Worm (Caenorhabditis elegans) whole organism, L4 larva: ENCODE results near the gene uda-1.
A peak's percentile ranks its signal among the peaks of the same experiment; 100 is the strongest.

Experiments used
- D1046.2 ChIP-seq: fragments of 200-800 bp; sonication (Bioruptor generic); IDR thresholded peaks from 2 replicates; pipeline ENCODE4 v1.3.6; 2022; ENCODE audit warnings: missing genetic modification characterization, missing compliant biosample characterization
- F26F4.8 ChIP-seq: fragments of 200-800 bp; sonication (Bioruptor generic); conservative IDR thresholded peaks from 2 replicates; pipeline ENCODE4 v1.3.6; 2022; ENCODE audit warnings: missing genetic modification characterization, missing compliant biosample characterization
- F37D6.2 ChIP-seq: sonication (generic microtip); optimal IDR thresholded peaks from 2 replicates; lab custom pipeline; 2016; ENCODE audit warnings: mild to moderate bottlenecking, missing genetic modification characterization, missing compliant biosample characterization
- F44E2.7 ChIP-seq: fragments of 200-800 bp; sonication (Bioruptor generic); IDR thresholded peaks from 2 replicates; pipeline ENCODE4 v2.1.2; 2022; ENCODE audit warnings: missing genetic modification characterization, missing compliant biosample characterization
- F49E8.2 ChIP-seq: sonication (generic microtip); optimal IDR thresholded peaks from 2 replicates; lab custom pipeline; 2016; ENCODE audit warnings: missing compliant biosample characterization, mild to moderate bottlenecking, missing genetic modification characterization, borderline replicate concordance
- T26A8.4 ChIP-seq: fragments of 200-800 bp; sonication (Bioruptor generic); IDR thresholded peaks from 2 replicates; pipeline ENCODE4 v1.3.6; 2022; ENCODE audit warnings: missing genetic modification characterization, missing compliant biosample characterization
- Y48G9A.11 ChIP-seq: fragments of 200-800 bp; sonication (Bioruptor generic); IDR thresholded peaks from 2 replicates; pipeline ENCODE4 v1.3.6; 2022; ENCODE audit warnings: missing genetic modification reagents, missing genetic modification characterization, missing compliant biosample characterization
- aly-2 ChIP-seq: sonication (generic microtip); optimal IDR thresholded peaks from 2 replicates; lab custom pipeline; 2018; ENCODE audit warnings: missing biosample characterization, missing genetic modification characterization
- ceh-28 ChIP-seq: fragments of 150-350 bp; optimal IDR thresholded peaks from 2 replicates; lab custom pipeline; 2014; ENCODE audit warnings: missing biosample characterization, missing genetic modification reagents, missing genetic modification characterization
- ceh-44 ChIP-seq: fragments of 200-800 bp; sonication (Bioruptor generic); IDR thresholded peaks from 2 replicates; pipeline ENCODE4 v1.3.6; 2022; ENCODE audit warnings: missing genetic modification reagents, missing genetic modification characterization, missing compliant biosample characterization
- ceh-82 ChIP-seq: sonication (generic microtip); optimal IDR thresholded peaks from 2 replicates; lab custom pipeline; 2017; ENCODE audit warnings: missing biosample characterization, missing genetic modification characterization
- daf-16 ChIP-seq, 3 experiments: sonication (generic microtip); optimal IDR thresholded peaks; 2 replicates each; lab custom pipeline; 2016 to 2017; ENCODE audit warnings: missing genetic modification characterization in 3 of 3, missing genetic modification reagents in 3 of 3, mild to moderate bottlenecking in 2 of 3, missing compliant biosample characterization in 2 of 3, missing biosample characterization in 1 of 3, moderate library complexity in 1 of 3
- daf-19 ChIP-seq: fragments of 200-800 bp; sonication (Bioruptor generic); conservative IDR thresholded peaks from 2 replicates; pipeline ENCODE4 v1.3.6; 2022; ENCODE audit warnings: missing genetic modification characterization, missing compliant biosample characterization
- daf-8 ChIP-seq: fragments of 200-800 bp; sonication (Bioruptor generic); IDR thresholded peaks from 2 replicates; pipeline ENCODE4 v1.3.6; 2022; ENCODE audit warnings: missing genetic modification characterization, missing compliant biosample characterization
- dmd-6 ChIP-seq: fragments of 200-800 bp; sonication (Bioruptor generic); IDR thresholded peaks from 2 replicates; pipeline ENCODE4 v1.3.6; 2022; ENCODE audit warnings: missing genetic modification reagents, missing genetic modification characterization, missing compliant biosample characterization
- dpl-1 ChIP-seq: fragments of 150-350 bp; optimal IDR thresholded peaks from 2 replicates; lab custom pipeline; 2014; ENCODE audit warnings: missing biosample characterization, missing genetic modification reagents, missing genetic modification characterization
- dve-1 ChIP-seq: sonication (generic microtip); optimal IDR thresholded peaks from 2 replicates; lab custom pipeline; 2017; ENCODE audit warnings: antibody characterized with exemption, mild to moderate bottlenecking, missing genetic modification characterization, missing compliant biosample characterization; ENCODE audit not compliant: insufficient read depth
- egl-27 ChIP-seq: sonication (generic microtip); optimal IDR thresholded peaks from 3 replicates; lab custom pipeline; 2017; ENCODE audit warnings: missing biosample characterization, missing genetic modification reagents, missing genetic modification characterization
- fos-1 ChIP-seq: fragments of 150-350 bp; optimal IDR thresholded peaks from 2 replicates; lab custom pipeline; 2014; ENCODE audit warnings: missing biosample characterization, missing genetic modification characterization
- gei-8 ChIP-seq: fragments of 200-800 bp; sonication (Bioruptor generic); optimal IDR thresholded peaks from 2 replicates; lab custom pipeline; 2018; ENCODE audit warnings: mild to moderate bottlenecking, missing genetic modification characterization, missing compliant biosample characterization
- hlh-11 ChIP-seq: fragments of 200-800 bp; sonication (Bioruptor generic); optimal IDR thresholded peaks from 2 replicates; lab custom pipeline; 2018; ENCODE audit warnings: mild to moderate bottlenecking, missing genetic modification characterization, missing compliant biosample characterization
- hlh-30 ChIP-seq: sonication (generic microtip); optimal IDR thresholded peaks from 2 replicates; lab custom pipeline; 2017; ENCODE audit warnings: antibody characterized with exemption, mild to moderate bottlenecking, missing genetic modification characterization, missing compliant biosample characterization; ENCODE audit not compliant: insufficient read depth
- lin-29 ChIP-seq: fragments of 200-800 bp; sonication (Bioruptor generic); IDR thresholded peaks from 2 replicates; pipeline ENCODE4 v1.3.6; 2022; ENCODE audit warnings: missing genetic modification reagents, missing genetic modification characterization, missing compliant biosample characterization
- lin-38 ChIP-seq: fragments of 200-800 bp; sonication (Bioruptor generic); IDR thresholded peaks from 2 replicates; pipeline ENCODE4 v1.3.6; 2022; ENCODE audit warnings: missing genetic modification reagents, missing genetic modification characterization, missing compliant biosample characterization
- mdl-1 ChIP-seq, 2 experiments: fragments of 150-350 bp in 1 of 2; sonication (generic microtip) in 1 of 2; optimal IDR thresholded peaks; 2 replicates each; lab custom pipeline; 2014 to 2017; ENCODE audit warnings: missing biosample characterization in 2 of 2, missing genetic modification characterization in 2 of 2
- nhr-28 ChIP-seq: fragments of 150-350 bp; optimal IDR thresholded peaks from 2 replicates; lab custom pipeline; 2014; ENCODE audit warnings: missing biosample characterization, missing genetic modification characterization
- nhr-76 ChIP-seq: fragments of 150-350 bp; optimal IDR thresholded peaks from 2 replicates; lab custom pipeline; 2014; ENCODE audit warnings: missing biosample characterization, missing genetic modification characterization
- php-3 ChIP-seq: fragments of 200-800 bp; sonication (Bioruptor generic); IDR thresholded peaks from 2 replicates; pipeline ENCODE4 v1.3.6; 2022; ENCODE audit warnings: missing genetic modification reagents, missing genetic modification characterization, missing compliant biosample characterization
- pqm-1 ChIP-seq: sonication (generic microtip); optimal IDR thresholded peaks from 2 replicates; lab custom pipeline; 2017; ENCODE audit warnings: missing biosample characterization, missing genetic modification characterization
- saeg-2 ChIP-seq: fragments of 200-800 bp; sonication (Bioruptor generic); IDR thresholded peaks from 2 replicates; pipeline ENCODE4 v1.3.6; 2022; ENCODE audit warnings: missing genetic modification reagents, missing genetic modification characterization, missing compliant biosample characterization
- snpc-1.2 ChIP-seq: fragments of 200-800 bp; sonication (Bioruptor generic); IDR thresholded peaks from 2 replicates; pipeline ENCODE4 v1.3.6; 2022; ENCODE audit warnings: missing genetic modification reagents, missing genetic modification characterization, missing compliant biosample characterization
- snpc-4 ChIP-seq: fragments of 150-350 bp; optimal IDR thresholded peaks from 2 replicates; lab custom pipeline; 2014; ENCODE audit warnings: missing biosample characterization, missing genetic modification characterization
- spr-3 ChIP-seq: fragments of 200-800 bp; sonication (Bioruptor generic); optimal IDR thresholded peaks from 2 replicates; lab custom pipeline; 2018; ENCODE audit warnings: mild to moderate bottlenecking, missing genetic modification characterization, missing compliant biosample characterization
- tag-97 ChIP-seq: fragments of 200-800 bp; sonication (Bioruptor generic); IDR thresholded peaks from 2 replicates; pipeline ENCODE4 v1.3.6; 2022; ENCODE audit warnings: missing genetic modification characterization, missing compliant biosample characterization
- tra-1 ChIP-seq: fragments of 200-800 bp; sonication (Bioruptor generic); IDR thresholded peaks from 2 replicates; pipeline ENCODE4 v1.3.6; 2022; ENCODE audit warnings: missing genetic modification reagents, missing genetic modification characterization, missing compliant biosample characterization
- unc-130 ChIP-seq: sonication (generic microtip); optimal IDR thresholded peaks from 2 replicates; lab custom pipeline; 2016; ENCODE audit warnings: missing genetic modification reagents, missing genetic modification characterization, missing compliant biosample characterization
- unc-39 ChIP-seq: sonication (generic microtip); optimal IDR thresholded peaks from 2 replicates; lab custom pipeline; 2017; ENCODE audit warnings: missing biosample characterization, missing genetic modification characterization
- unc-62 ChIP-seq, 3 experiments: fragments of 150-350 bp in 1 of 3; sonication (generic microtip); optimal IDR thresholded peaks in 2 of 3; peaks in 1 of 3; 1 replicate in 1 of 3; 2 replicates in 2 of 3; lab custom pipeline; 2014 to 2017; ENCODE audit warnings: missing biosample characterization in 3 of 3, missing genetic modification characterization in 3 of 3, missing genetic modification reagents in 3 of 3, missing genotype in 1 of 3
- vab-7 ChIP-seq: fragments of 200-800 bp; sonication (Bioruptor generic); IDR thresholded peaks from 2 replicates; pipeline ENCODE4 v1.3.6; 2022; ENCODE audit warnings: missing genetic modification reagents, missing genetic modification characterization, missing compliant biosample characterization
- zag-1 ChIP-seq: fragments of 150-350 bp; optimal IDR thresholded peaks from 2 replicates; lab custom pipeline; 2014; ENCODE audit warnings: missing biosample characterization, missing genetic modification characterization
- ztf-11 ChIP-seq: fragments of 150-350 bp; optimal IDR thresholded peaks from 2 replicates; lab custom pipeline; 2014; ENCODE audit warnings: missing biosample characterization, missing genetic modification characterization

The uda-1 gene

DNA sequence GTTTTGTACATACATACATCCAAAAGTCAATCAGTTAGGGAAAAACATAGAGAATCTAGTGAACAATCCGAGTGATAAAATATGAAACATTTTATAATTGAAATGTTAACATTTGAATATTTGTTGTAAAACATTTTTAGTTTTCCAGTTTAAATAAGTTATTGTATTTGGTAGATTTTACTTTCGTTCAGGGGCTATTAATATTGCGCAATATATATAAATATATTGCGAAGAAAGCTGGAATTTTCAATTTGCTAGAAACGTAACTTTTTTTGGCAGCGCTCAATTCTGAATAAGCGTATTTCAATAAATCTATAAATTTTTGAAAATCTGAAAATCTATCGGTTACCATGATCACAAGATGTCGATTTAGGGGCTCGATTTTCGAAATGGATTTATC lies 2.9 kb downstream of the uda-1 start:
- TF ChIP-seq T26A8.4 (GFP tag; lab: Robert Waterston, UW), result no peak
- TF ChIP-seq snpc-4 (tag; lab: Kevin White, UChicago), result no peak
- 0 out of 2 replicates have a peak, but pooled peaks have one; percentile 26 for TF ChIP-seq lin-38
- no peak for TF ChIP-seq spr-3 (GFP tag; lab: Kevin White, UChicago)
- TF ChIP-seq egl-27 (tag; lab: Kevin White, UChicago), result no peak
- no peak for TF ChIP-seq pqm-1
- TF ChIP-seq ceh-82 (tag; lab: Kevin White, UChicago), result no peak
- TF ChIP-seq ceh-44 (GFP tag; lab: Robert Waterston, UW), result no peak

DNA sequence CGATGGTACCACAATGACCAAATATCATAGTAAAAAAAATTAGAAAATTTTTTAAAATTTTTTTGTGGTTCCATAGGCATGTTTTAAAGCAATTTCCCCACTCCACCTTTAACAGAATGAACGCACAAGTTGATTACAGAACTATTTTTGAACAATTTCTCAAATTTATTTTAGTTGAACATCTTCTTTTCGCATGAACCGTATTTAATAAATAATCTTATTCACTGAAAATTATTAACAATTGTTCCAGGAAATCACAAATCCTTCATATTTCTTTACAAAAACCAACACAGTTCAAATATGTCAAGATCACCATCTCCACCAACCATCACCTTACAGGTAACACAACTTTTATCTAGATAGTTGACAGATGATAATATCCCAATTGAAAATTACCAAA lies 7.1 kb downstream of the uda-1 start, which contains the start of gene lea-1:
Gene lea-1 (plus strand): TSS at position 301 of the 400 bp plus-strand sequence.
- TF ChIP-seq tra-1 (GFP tag; lab: Robert Waterston, UW), result no peak

DNA sequence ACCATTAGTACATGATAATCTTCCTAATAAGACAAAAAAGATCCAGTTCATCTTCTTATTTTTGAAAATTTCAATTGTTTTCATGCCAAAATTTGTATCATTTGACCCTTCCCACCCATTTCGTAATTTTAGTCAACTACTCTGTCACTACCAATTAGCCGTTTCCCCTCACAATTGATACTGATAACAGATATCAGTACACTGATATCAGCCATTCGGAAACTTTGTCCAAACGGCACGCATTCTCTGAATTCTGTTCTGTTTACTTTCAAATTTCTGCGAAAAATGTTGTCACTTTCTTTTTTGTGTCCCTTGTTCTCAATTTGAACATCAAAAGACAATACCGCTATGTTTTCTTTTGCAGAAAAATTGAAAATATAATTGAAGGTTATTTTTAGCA lies 8.1 kb downstream of the uda-1 start:
- TF ChIP-seq dpl-1 (no peak), dmd-6 (GFP tag; lab: Robert Waterston, UW) (peak; percentile 61), mdl-1 (tag; optimal IDR thresholded peaks at IDR 0.05; lab: Kevin White, UChicago) (no peak), daf-8 (no peak), daf-16 (GFP tag; optimal IDR thresholded peaks at IDR 0.05; lab: Kevin White, UChicago) (no peak), daf-16 (tag; optimal IDR thresholded peaks at IDR 0.05; lab: Kevin White, UChicago) (peak; percentile 82), unc-62 (GFP tag; optimal IDR thresholded peaks at IDR 0.05 in 1 of 2; lab: Kevin White, UChicago) (peak in 1 of 2 experiments; percentile 29), unc-62 (tag; optimal IDR thresholded peaks at IDR 0.05; lab: Kevin White, UChicago) (no peak), tra-1 (GFP tag; lab: Robert Waterston, UW) (no peak), unc-130 (GFP tag; lab: Kevin White, UChicago) (no peak), nhr-76 (tag; lab: Kevin White, UChicago) (no peak), hlh-30 (tag; lab: Kevin White, UChicago) (peak; percentile 12), tag-97 (GFP tag; lab: Robert Waterston, UW) (no peak), hlh-11 (peak; percentile 56), ztf-11 (tag; lab: Kevin White, UChicago) (no peak), dve-1 (tag; lab: Kevin White, UChicago) (peak; percentile 67), snpc-1.2 (GFP tag; lab: Robert Waterston, UW) (no peak), unc-39 (no peak), pqm-1 (peak; percentile 61), ceh-28 (tag; lab: Kevin White, UChicago) (no peak), nhr-28 (tag; lab: Kevin White, UChicago) (peak; percentile 78), ceh-82 (tag; lab: Kevin White, UChicago) (no peak), snpc-4 (tag; lab: Kevin White, UChicago) (no peak), saeg-2 (GFP tag; lab: Robert Waterston, UW) (no peak)

DNA sequence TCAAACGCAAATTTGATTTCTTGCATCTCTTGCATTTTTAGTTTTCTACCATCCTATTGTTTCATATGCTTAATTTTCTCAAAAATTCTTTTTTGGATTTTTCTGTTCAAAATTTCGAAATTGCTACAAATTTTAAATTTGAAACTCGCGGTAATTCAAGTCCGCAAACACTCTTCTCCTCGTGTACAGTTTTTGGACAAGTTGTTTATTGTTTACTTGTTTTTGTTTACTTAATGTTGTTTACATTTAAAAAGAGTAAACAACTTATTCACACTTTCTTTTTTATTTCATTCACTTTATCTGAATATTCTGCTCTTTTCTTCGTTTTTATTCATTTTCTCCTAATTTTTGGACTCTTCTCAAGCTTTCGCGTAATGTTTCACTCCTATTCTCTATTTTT lies 13.7 kb downstream of the uda-1 start:
- TF ChIP-seq zag-1 (no peak), D1046.2 (GFP tag; lab: Robert Waterston, UW) (no peak), unc-130 (GFP tag; lab: Kevin White, UChicago) (peak; percentile 98), F49E8.2 (peak; percentile 43), lin-38 (peak; percentile 43), unc-62 (GFP tag; optimal IDR thresholded peaks at IDR 0.05 in 1 of 2; lab: Kevin White, UChicago) (peak in 1 of 2 experiments; percentile 81), unc-62 (tag; optimal IDR thresholded peaks at IDR 0.05; lab: Kevin White, UChicago) (no peak)

DNA sequence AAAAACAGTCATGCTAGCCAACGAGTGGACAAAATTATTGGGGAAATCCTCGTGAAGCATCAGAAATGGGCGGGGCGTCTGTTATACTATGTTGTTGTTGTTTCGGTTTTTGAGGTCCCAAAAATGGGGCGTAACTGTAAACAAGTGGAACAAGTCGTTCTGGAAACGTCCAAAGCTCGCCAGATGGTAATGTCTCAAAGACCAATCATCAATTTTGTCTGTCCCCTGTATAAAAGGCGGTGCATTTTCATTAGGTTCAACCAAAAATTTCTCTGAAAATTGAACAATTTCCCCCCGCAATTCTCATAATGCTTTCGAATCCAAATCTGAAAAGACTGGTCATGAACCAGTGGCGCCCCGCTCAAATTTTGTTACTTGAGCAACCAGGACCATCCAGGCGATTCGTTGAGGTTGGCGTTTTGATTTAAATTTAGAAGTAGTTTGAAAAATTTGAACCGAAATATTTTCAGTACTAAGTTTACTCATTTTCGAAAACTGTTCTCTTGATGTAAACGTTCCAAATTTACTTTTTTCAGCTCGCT lies 14.6 kb downstream of the uda-1 start:
- TF ChIP-seq nhr-28 (tag; lab: Kevin White, UChicago) (no peak), F37D6.2 (tag; lab: Kevin White, UChicago) (no peak), aly-2 (tag; lab: Kevin White, UChicago) (no peak), php-3 (GFP tag; lab: Robert Waterston, UW) (no peak), lin-38 (peak; percentile 21; the same call in 1 of the 2 replicates), saeg-2 (GFP tag; lab: Robert Waterston, UW) (0 out of 2 replicates have a peak, but pooled peaks have one; percentile 42), fos-1 (no peak), zag-1 (no peak), lin-29 (no peak), gei-8 (GFP tag; lab: Kevin White, UChicago) (no peak), Y48G9A.11 (no peak), F26F4.8 (GFP tag; lab: Robert Waterston, UW) (no peak), dmd-6 (GFP tag; lab: Robert Waterston, UW) (no peak), F44E2.7 (no peak), snpc-4 (tag; lab: Kevin White, UChicago) (no peak), D1046.2 (GFP tag; lab: Robert Waterston, UW) (0 out of 2 replicates have a peak, but pooled peaks have one; percentile 25), vab-7 (0 out of 2 replicates have a peak, but pooled peaks have one; percentile 18), daf-19 (GFP tag; lab: Robert Waterston, UW) (0 out of 2 replicates have a peak, but pooled peaks have one; percentile 23), ceh-28 (tag; lab: Kevin White, UChicago) (no peak)
